Worm (Caenorhabditis elegans): ENCODE data around the gene nhr-162.

ce11 chrV:7022981-7023380, 31.3 kb upstream of the nhr-162 start:
- no peak for TF ChIP-seq ztf-23 (GFP tag; IDR thresholded peaks at IDR 0.05)
- TF ChIP-seq flt-1 (GFP tag; IDR thresholded peaks at IDR 0.05): no peak
- no peak for TF ChIP-seq ref-1 (GFP tag; conservative IDR thresholded peaks at IDR 0.05)
- no peak for TF ChIP-seq cog-1 (tag; optimal IDR thresholded peaks at IDR 0.05)
- no peak for TF ChIP-seq ztf-29 (GFP tag; IDR thresholded peaks at IDR 0.05)
- TF ChIP-seq tab-1 (GFP tag; IDR thresholded peaks at IDR 0.05): no peak
- no peak for TF ChIP-seq klf-2 (GFP tag; conservative IDR thresholded peaks at IDR 0.05)
